Worm (Caenorhabditis elegans) whole organism, L4/young adult: ENCODE results near the gene Y45F10B.59.

ENCODE experiments used
- dao-5 ChIP-seq: sonication (generic microtip); optimal IDR thresholded peaks from 2 replicates; lab custom pipeline; 2016; ENCODE audit warnings: missing genotype, missing genetic modification characterization, moderate library complexity, missing compliant biosample characterization
- him-1 ChIP-seq: sonication (generic microtip); optimal IDR thresholded peaks from 2 replicates; lab custom pipeline; 2016; ENCODE audit warnings: missing genotype, missing genetic modification reagents, missing genetic modification characterization, missing compliant biosample characterization

- TF ChIP-seq dao-5 (tag; lab: Kevin White, UChicago) (no peak), him-1 (tag; lab: Kevin White, UChicago) (no peak)
Measured at ce11 chrIV:13601428-13601827, 991 bp upstream of the Y45F10B.59 start.
